Worm (Caenorhabditis elegans): ENCODE data around the gene nas-19.

ce11 chrV:11385060-11385459 is 17.4 kb downstream of the nas-19 start, which contains the start of gene col-154:
- no peak for TF ChIP-seq ets-4 (GFP tag; optimal IDR thresholded peaks at IDR 0.05)
- TF ChIP-seq egl-18 (GFP tag; IDR thresholded peaks at IDR 0.05) = no peak
- TF ChIP-seq ama-1 (optimal IDR thresholded peaks at IDR 0.05) = no peak
- no peak for TF ChIP-seq ama-1 (GFP tag; optimal IDR thresholded peaks at IDR 0.05)
- TF ChIP-seq sdz-38 (tag; optimal IDR thresholded peaks at IDR 0.05) = no peak
